Worm (Caenorhabditis elegans) whole organism, mixed stage, embryonic: ENCODE results near the gene C32D5.12.
A peak's percentile ranks its signal among the peaks of the same experiment; 100 is the strongest.

Experiments
- M03D4.4 ChIP-seq: sonication (generic microtip); optimal IDR thresholded peaks from 2 replicates; lab custom pipeline; 2017; ENCODE audit warnings: mild to moderate bottlenecking, missing genetic modification characterization, missing compliant biosample characterization
- bed-3 ChIP-seq: fragments of 200-800 bp; sonication (Bioruptor generic); optimal IDR thresholded peaks from 3 replicates; lab custom pipeline; 2018; ENCODE audit warnings: mild to moderate bottlenecking, missing genetic modification characterization, moderate library complexity, missing compliant biosample characterization
- blmp-1 ChIP-seq: fragments of 150-350 bp; optimal IDR thresholded peaks from 2 replicates; lab custom pipeline; 2014; ENCODE audit warnings: missing biosample characterization, missing genetic modification characterization
- ceh-39 ChIP-seq: fragments of 150-350 bp; optimal IDR thresholded peaks from 2 replicates; lab custom pipeline; 2014; ENCODE audit warnings: missing biosample characterization, missing genetic modification characterization
- ceh-43 ChIP-seq: fragments of 200-800 bp; sonication (Bioruptor generic); optimal IDR thresholded peaks from 2 replicates; lab custom pipeline; 2018; ENCODE audit warnings: mild to moderate bottlenecking, missing genetic modification characterization, moderate library complexity, missing compliant biosample characterization
- ceh-83 ChIP-seq: fragments of 200-800 bp; sonication (Bioruptor generic); optimal IDR thresholded peaks from 2 replicates; lab custom pipeline; 2018; ENCODE audit warnings: mild to moderate bottlenecking, missing genetic modification characterization, missing compliant biosample characterization
- ces-1 ChIP-seq: fragments of 150-350 bp; optimal IDR thresholded peaks from 2 replicates; lab custom pipeline; 2014; ENCODE audit warnings: missing biosample characterization, missing genetic modification reagents, missing genetic modification characterization
- cnd-1 ChIP-seq: fragments of 200-800 bp; sonication (Bioruptor generic); optimal IDR thresholded peaks from 2 replicates; lab custom pipeline; 2018; ENCODE audit warnings: mild to moderate bottlenecking, missing genetic modification characterization, missing compliant biosample characterization
- drap-1 ChIP-seq: fragments of 200-800 bp; sonication (Bioruptor generic); optimal IDR thresholded peaks from 3 replicates; lab custom pipeline; 2018; ENCODE audit warnings: mild to moderate bottlenecking, missing genetic modification characterization, missing compliant biosample characterization
- elt-1 ChIP-seq: sonication (generic microtip); optimal IDR thresholded peaks from 2 replicates; lab custom pipeline; 2017; ENCODE audit warnings: missing genetic modification characterization, mild to moderate bottlenecking, missing compliant biosample characterization, antibody characterized with exemption, moderate library complexity, borderline replicate concordance; ENCODE audit not compliant: insufficient read depth
- elt-3 ChIP-seq: fragments of 150-350 bp; optimal IDR thresholded peaks from 2 replicates; lab custom pipeline; 2014; ENCODE audit warnings: missing biosample characterization, missing genetic modification characterization
- ham-2 ChIP-seq: fragments of 200-800 bp; sonication (Bioruptor generic); optimal IDR thresholded peaks from 2 replicates; lab custom pipeline; 2018; ENCODE audit warnings: mild to moderate bottlenecking, missing genetic modification characterization, missing compliant biosample characterization
- hlh-1 ChIP-seq: fragments of 150-350 bp; optimal IDR thresholded peaks from 2 replicates; lab custom pipeline; 2014; ENCODE audit warnings: missing biosample characterization, missing genetic modification reagents, missing genetic modification characterization
- lin-13 ChIP-seq: fragments of 150-350 bp; optimal IDR thresholded peaks from 2 replicates; lab custom pipeline; 2014; ENCODE audit warnings: missing biosample characterization, missing genetic modification characterization
- lin-32 ChIP-seq: fragments of 200-800 bp; sonication (Bioruptor generic); optimal IDR thresholded peaks from 2 replicates; lab custom pipeline; 2018; ENCODE audit warnings: mild to moderate bottlenecking, missing genetic modification characterization, missing compliant biosample characterization
- lsy-2 ChIP-seq: fragments of 150-350 bp; optimal IDR thresholded peaks from 2 replicates; lab custom pipeline; 2014; ENCODE audit warnings: missing biosample characterization, missing genetic modification characterization
- mab-5 ChIP-seq: fragments of 150-350 bp; optimal IDR thresholded peaks from 2 replicates; lab custom pipeline; 2014; ENCODE audit warnings: missing biosample characterization, missing genetic modification characterization
- mep-1 ChIP-seq: fragments of 150-350 bp; optimal IDR thresholded peaks from 2 replicates; lab custom pipeline; 2017; ENCODE audit warnings: missing biosample characterization, missing genetic modification reagents, missing genetic modification characterization, inconsistent platforms
- mls-2 ChIP-seq: sonication (generic microtip); optimal IDR thresholded peaks from 2 replicates; lab custom pipeline; 2016; ENCODE audit warnings: mild to moderate bottlenecking, missing genetic modification characterization, moderate library complexity, missing compliant biosample characterization
- nhr-12 ChIP-seq: fragments of 150-350 bp; optimal IDR thresholded peaks from 2 replicates; lab custom pipeline; 2014; ENCODE audit warnings: missing biosample characterization, missing genetic modification characterization
- nhr-2 ChIP-seq: fragments of 150-350 bp; optimal IDR thresholded peaks from 2 replicates; lab custom pipeline; 2014; ENCODE audit warnings: missing biosample characterization, missing genetic modification characterization
- nhr-237 ChIP-seq: fragments of 150-350 bp; optimal IDR thresholded peaks from 2 replicates; lab custom pipeline; 2014; ENCODE audit warnings: missing biosample characterization, missing genetic modification characterization
- nhr-28 ChIP-seq: fragments of 150-350 bp; optimal IDR thresholded peaks from 2 replicates; lab custom pipeline; 2014; ENCODE audit warnings: missing biosample characterization, missing genetic modification characterization
- nhr-76 ChIP-seq: sonication (generic microtip); optimal IDR thresholded peaks from 2 replicates; lab custom pipeline; 2017; ENCODE audit warnings: missing biosample characterization, missing genetic modification characterization
- pha-4 ChIP-seq: fragments of 150-350 bp; optimal IDR thresholded peaks from 2 replicates; lab custom pipeline; 2018; ENCODE audit warnings: missing biosample characterization, missing genetic modification reagents, missing genetic modification characterization
- sem-2 ChIP-seq: fragments of 200-800 bp; sonication (Bioruptor generic); optimal IDR thresholded peaks from 2 replicates; lab custom pipeline; 2018; ENCODE audit warnings: mild to moderate bottlenecking, missing genetic modification characterization, missing compliant biosample characterization
- snpc-4 ChIP-seq: fragments of 150-350 bp; optimal IDR thresholded peaks from 2 replicates; lab custom pipeline; 2014; ENCODE audit warnings: missing biosample characterization, missing genetic modification characterization
- sptf-1 ChIP-seq: sonication (generic microtip); optimal IDR thresholded peaks from 2 replicates; lab custom pipeline; 2017; ENCODE audit warnings: mild to moderate bottlenecking, missing genetic modification characterization, moderate library complexity, missing compliant biosample characterization
- tbx-8 ChIP-seq: fragments of 200-800 bp; sonication (Bioruptor generic); optimal IDR thresholded peaks from 2 replicates; lab custom pipeline; 2018; ENCODE audit warnings: mild to moderate bottlenecking, missing genetic modification characterization, moderate library complexity, missing compliant biosample characterization
- unc-120 ChIP-seq: sonication (generic microtip); optimal IDR thresholded peaks from 2 replicates; lab custom pipeline; 2017; ENCODE audit warnings: missing genetic modification characterization, missing compliant biosample characterization; ENCODE audit not compliant: poor library complexity, severe bottlenecking
- unc-39 ChIP-seq: fragments of 150-350 bp; optimal IDR thresholded peaks from 2 replicates; lab custom pipeline; 2014; ENCODE audit warnings: missing biosample characterization, missing genetic modification characterization
- unc-62 ChIP-seq: fragments of 150-350 bp; optimal IDR thresholded peaks from 2 replicates; lab custom pipeline; 2014; ENCODE audit warnings: missing biosample characterization, missing genetic modification reagents, missing genetic modification characterization
- zip-8 ChIP-seq: fragments of 150-350 bp; optimal IDR thresholded peaks from 2 replicates; lab custom pipeline; 2014; ENCODE audit warnings: missing biosample characterization, missing genetic modification characterization
- ztf-11 ChIP-seq: fragments of 150-350 bp; optimal IDR thresholded peaks from 2 replicates; lab custom pipeline; 2014; ENCODE audit warnings: missing biosample characterization, missing genetic modification characterization

C32D5.12 gene

DNA sequence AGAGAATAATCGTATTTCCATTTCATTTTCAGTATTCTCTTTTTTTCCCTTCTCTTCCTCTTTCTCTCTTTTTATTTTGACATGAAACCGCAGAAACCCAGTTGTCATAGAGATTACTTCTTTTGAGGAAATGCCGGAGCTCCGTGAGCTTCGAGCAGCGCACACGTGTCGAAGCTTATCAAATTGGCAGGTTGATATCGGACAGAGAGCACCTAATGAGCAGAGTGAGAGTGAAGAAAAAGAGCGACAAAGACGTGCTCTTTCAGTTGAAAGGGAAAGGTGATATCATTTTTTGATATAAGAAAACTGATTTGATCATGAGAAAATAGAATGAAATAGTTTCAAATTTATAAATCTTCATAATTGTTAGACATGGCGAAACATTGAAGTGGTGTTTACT, 23.4 kb downstream of the C32D5.12 start, which contains the start of gene C32D5.14:
Gene C32D5.14, plus strand, starts transcription at position 131 of the 400 bp plus-strand sequence.
- TF ChIP-seq elt-1 (tag; lab: Kevin White, UChicago) = no peak
- no peak for TF ChIP-seq sptf-1
- TF ChIP-seq unc-62 (GFP tag; lab: Kevin White, UChicago) = no peak
- no peak for TF ChIP-seq cnd-1 (tag; lab: Kevin White, UChicago)
- no peak for TF ChIP-seq tbx-8 (GFP tag; lab: Kevin White, UChicago)

DNA sequence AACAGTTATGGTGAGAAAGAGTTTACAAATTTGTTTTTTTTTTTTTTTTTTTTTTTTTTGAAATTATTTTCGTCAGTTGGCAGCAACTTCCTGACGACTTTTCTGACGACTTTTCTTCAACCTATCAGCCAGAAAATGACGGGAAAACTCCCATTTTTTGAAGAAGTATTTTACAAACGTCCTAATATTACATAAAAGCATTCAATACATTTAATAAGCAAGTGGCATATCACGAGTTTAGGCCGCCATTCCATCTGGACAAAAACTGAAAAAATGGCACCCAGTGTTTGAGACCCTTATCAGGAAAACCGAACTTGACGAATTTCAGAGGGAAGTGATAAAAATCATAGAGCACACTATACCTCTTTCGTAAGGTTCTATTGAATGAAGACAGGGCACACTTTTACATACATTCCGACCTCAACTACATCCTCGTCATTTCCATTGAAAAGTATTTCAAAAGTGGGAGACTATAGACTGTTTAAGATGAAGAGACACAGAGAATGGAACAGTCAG, 24.0 kb downstream of the C32D5.12 start:
- TF ChIP-seq lin-32 (GFP tag; lab: Kevin White, UChicago) (no peak), elt-1 (tag; lab: Kevin White, UChicago) (no peak), ham-2 (GFP tag; lab: Kevin White, UChicago) (no peak), mls-2 (tag; lab: Kevin White, UChicago) (no peak), nhr-28 (no peak)

DNA sequence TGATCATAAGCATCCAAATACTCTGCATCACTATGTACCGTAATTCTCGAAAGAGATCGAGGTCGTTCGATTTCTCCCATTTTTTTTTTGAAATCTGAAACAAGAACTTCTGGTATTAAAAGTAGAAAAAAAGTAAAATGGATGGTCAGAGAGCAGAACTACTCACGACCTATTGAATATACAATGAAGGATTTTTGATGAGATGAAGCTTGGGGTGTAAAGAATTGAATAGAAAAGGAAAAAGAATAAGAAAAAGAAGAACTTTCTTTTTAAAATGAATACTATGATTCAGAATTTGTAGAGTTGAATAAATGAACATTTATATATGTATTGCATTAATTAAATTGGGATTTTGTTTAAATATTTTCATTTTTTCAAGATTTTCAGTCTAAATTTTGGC, 24.9 kb downstream of the C32D5.12 start, which contains the start of gene ttc-39B:
Gene ttc-39B, minus strand, starts transcription at position 101 of the 400 bp plus-strand sequence.
- TF ChIP-seq unc-39 (tag; lab: Kevin White, UChicago) = no peak
- no peak for TF ChIP-seq mab-5 (tag; lab: Kevin White, UChicago)
- TF ChIP-seq mls-2 (tag; lab: Kevin White, UChicago) = no peak
- no peak for TF ChIP-seq ceh-83
- TF ChIP-seq elt-3 (tag; lab: Kevin White, UChicago) = no peak
- no peak for TF ChIP-seq unc-120 (tag; lab: Kevin White, UChicago)
- no peak for TF ChIP-seq ceh-43 (GFP tag; lab: Kevin White, UChicago)
- TF ChIP-seq nhr-28 = no peak
- TF ChIP-seq pha-4 (tag; lab: Kevin White, UChicago) = no peak

- TF ChIP-seq nhr-2 = no peak
- peak; percentile 66 for TF ChIP-seq ceh-43 (GFP tag; lab: Kevin White, UChicago)
- peak; percentile 71 for TF ChIP-seq nhr-237
- peak; percentile 87 for TF ChIP-seq lin-13 (tag; lab: Kevin White, UChicago)
- TF ChIP-seq sem-2 = no peak
- TF ChIP-seq blmp-1 (tag; lab: Kevin White, UChicago) = no peak
- peak; percentile 64 for TF ChIP-seq pha-4 (tag; lab: Kevin White, UChicago)
- no peak for TF ChIP-seq nhr-12 (tag; lab: Kevin White, UChicago)
- peak; percentile 49 for TF ChIP-seq M03D4.4
- peak; percentile 87 for TF ChIP-seq mep-1 (tag; lab: Kevin White, UChicago)
- no peak for TF ChIP-seq ham-2 (GFP tag; lab: Kevin White, UChicago)
- peak; percentile 76 for TF ChIP-seq lsy-2
- TF ChIP-seq mls-2 (tag; lab: Kevin White, UChicago) = peak; percentile 67
- peak; percentile 8 for TF ChIP-seq elt-1 (tag; lab: Kevin White, UChicago)
- TF ChIP-seq hlh-1 (tag; lab: Kevin White, UChicago) = peak; percentile 76
- peak; percentile 73 for TF ChIP-seq unc-62 (GFP tag; lab: Kevin White, UChicago)
- TF ChIP-seq snpc-4 (tag; lab: Kevin White, UChicago) = no peak
- peak; percentile 46 for TF ChIP-seq ceh-39
- TF ChIP-seq sptf-1 = peak; percentile 82
- TF ChIP-seq ces-1 (GFP tag; lab: Kevin White, UChicago) = peak; percentile 75
- TF ChIP-seq cnd-1 (tag; lab: Kevin White, UChicago) = peak; percentile 55
- no peak for TF ChIP-seq lin-32 (GFP tag; lab: Kevin White, UChicago)
- TF ChIP-seq nhr-76 (tag; lab: Kevin White, UChicago) = no peak
- peak; percentile 71 for TF ChIP-seq drap-1 (GFP tag; lab: Kevin White, UChicago)
- TF ChIP-seq mab-5 (tag; lab: Kevin White, UChicago) = no peak
- no peak for TF ChIP-seq zip-8 (tag; lab: Kevin White, UChicago)
- peak; percentile 12 for TF ChIP-seq unc-39 (tag; lab: Kevin White, UChicago)
- TF ChIP-seq elt-3 (tag; lab: Kevin White, UChicago) = no peak
- TF ChIP-seq unc-120 (tag; lab: Kevin White, UChicago) = peak; percentile 31
- peak; percentile 10 for TF ChIP-seq bed-3 (GFP tag; lab: Kevin White, UChicago)
- peak; percentile 55 for TF ChIP-seq ztf-11 (tag; lab: Kevin White, UChicago)
- TF ChIP-seq, all 35 proteins: peak for 20
These were observed 27.5 kb downstream of the C32D5.12 start, which contains the start of gene set-4 for ce11 chrII:6331222-6331830. Gene set-4 (minus strand): TSS chrII:6331341.
